Fruit fly (Drosophila melanogaster) whole organism, embryonic: ENCODE data around the gene CG2931.

Experiments used
- Adf1 ChIP-seq: fragments of 200-800 bp; sonication (Bioruptor generic); IDR thresholded peaks from 2 replicates; pipeline ENCODE4 v1.3.6; 2022; ENCODE audit warnings: missing biosample characterization, missing genetic modification characterization
- Antp ChIP-seq: fragments of 200-800 bp; sonication (Bioruptor generic); optimal IDR thresholded peaks from 3 replicates; lab custom pipeline; 2016; ENCODE audit warnings: missing biosample characterization, missing genetic modification characterization
- Awh ChIP-seq: fragments of 200-800 bp; sonication (Bioruptor generic); IDR thresholded peaks from 2 replicates; pipeline ENCODE4, ENCODE4 v1.3.6; 2022; ENCODE audit warnings: missing biosample characterization, missing genetic modification characterization
- BEAF-32 ChIP-seq: fragments of 200-800 bp; sonication (Bioruptor generic); optimal IDR thresholded peaks from 3 replicates; lab custom pipeline; 2017; ENCODE audit warnings: missing biosample characterization, missing genetic modification characterization, mild to moderate bottlenecking, moderate library complexity, missing genetic modification reagents
- CG10321 ChIP-seq: fragments of 200-800 bp; sonication (Bioruptor generic); IDR thresholded peaks from 2 replicates; pipeline ENCODE4 v1.3.6; 2022; ENCODE audit warnings: missing biosample characterization, missing genetic modification characterization
- CG11398 ChIP-seq: fragments of 200-800 bp; sonication (Bioruptor generic); optimal IDR thresholded peaks from 2 replicates; lab custom pipeline; 2016; ENCODE audit warnings: missing biosample characterization, missing genetic modification characterization
- CG11695 ChIP-seq: fragments of 200-800 bp; sonication (Bioruptor generic); IDR thresholded peaks from 3 replicates; pipeline ENCODE4 v1.3.6; 2022; ENCODE audit warnings: missing biosample characterization, missing genetic modification characterization
- CG12236 ChIP-seq: fragments of 200-800 bp; sonication (Bioruptor generic); optimal IDR thresholded peaks from 2 replicates; lab custom pipeline; 2016; ENCODE audit warnings: missing biosample characterization, missing genetic modification characterization
- CG12391 ChIP-seq: fragments of 200-800 bp; sonication (Bioruptor generic); optimal IDR thresholded peaks from 3 replicates; lab custom pipeline; 2018; ENCODE audit warnings: missing biosample characterization, mild to moderate bottlenecking, missing genetic modification characterization, moderate library complexity
- CG12659 ChIP-seq: fragments of 200-800 bp; sonication (Bioruptor generic); optimal IDR thresholded peaks from 3 replicates; lab custom pipeline; 2017; ENCODE audit warnings: mild to moderate bottlenecking, missing biosample characterization, missing genetic modification reagents, missing genetic modification characterization
- CG15073 ChIP-seq: fragments of 200-800 bp; sonication (Bioruptor generic); optimal IDR thresholded peaks from 2 replicates; lab custom pipeline; 2016; ENCODE audit warnings: missing biosample characterization, missing genetic modification characterization
- CG17186 ChIP-seq: fragments of 200-800 bp; sonication (Bioruptor generic); optimal IDR thresholded peaks from 3 replicates; lab custom pipeline; 2017; ENCODE audit warnings: missing biosample characterization, missing genetic modification reagents, missing genetic modification characterization
- CG18011 ChIP-seq: fragments of 200-800 bp; sonication (Bioruptor generic); optimal IDR thresholded peaks from 2 replicates; lab custom pipeline; 2017; ENCODE audit warnings: missing biosample characterization, missing genetic modification characterization, mild to moderate bottlenecking, moderate library complexity, missing genotype
- CG2116 ChIP-seq: fragments of 200-800 bp; sonication (Bioruptor generic); optimal IDR thresholded peaks from 3 replicates; lab custom pipeline; 2018; ENCODE audit warnings: missing biosample characterization, mild to moderate bottlenecking, missing genetic modification characterization
- CG2120 ChIP-seq: fragments of 200-800 bp; sonication (Bioruptor generic); optimal IDR thresholded peaks from 3 replicates; lab custom pipeline; 2016; ENCODE audit warnings: missing biosample characterization, missing genetic modification characterization
- CG2875 ChIP-seq: fragments of 200-800 bp; sonication (Bioruptor generic); optimal IDR thresholded peaks from 2 replicates; lab custom pipeline; 2017; ENCODE audit warnings: missing biosample characterization, mild to moderate bottlenecking, missing genetic modification characterization, missing genetic modification reagents
- CG3163 ChIP-seq: fragments of 200-800 bp; sonication (Bioruptor generic); optimal IDR thresholded peaks from 3 replicates; lab custom pipeline; 2016; ENCODE audit warnings: missing biosample characterization, missing genetic modification characterization
- CG34376 ChIP-seq: fragments of 200-800 bp; sonication (Bioruptor generic); optimal IDR thresholded peaks from 2 replicates; lab custom pipeline; 2018; ENCODE audit warnings: missing biosample characterization, mild to moderate bottlenecking, missing genetic modification characterization
- CG43689 ChIP-seq: fragments of 200-800 bp; sonication (Bioruptor generic); IDR thresholded peaks from 2 replicates; pipeline ENCODE4 v1.3.6; 2022; ENCODE audit warnings: missing biosample characterization, missing genetic modification characterization
- CG4404 ChIP-seq: fragments of 200-800 bp; sonication (Bioruptor generic); IDR thresholded peaks from 2 replicates; pipeline ENCODE4 v1.3.6; 2022; ENCODE audit warnings: missing biosample characterization, missing genetic modification characterization
- CG4854 ChIP-seq: fragments of 200-800 bp; sonication (Bioruptor generic); optimal IDR thresholded peaks from 2 replicates; lab custom pipeline; 2016; ENCODE audit warnings: missing biosample characterization, missing genetic modification characterization, inconsistent platforms
- CG5245 ChIP-seq: fragments of 200-800 bp; sonication (Bioruptor generic); optimal IDR thresholded peaks from 3 replicates; lab custom pipeline; 2016; ENCODE audit warnings: missing biosample characterization, missing genetic modification characterization
- CG6272 ChIP-seq: fragments of 200-800 bp; sonication (Bioruptor generic); IDR thresholded peaks from 2 replicates; pipeline ENCODE4 v1.3.6; 2022; ENCODE audit warnings: missing biosample characterization, missing genetic modification characterization
- CG8290 ChIP-seq, 3 experiments: fragments of 200-800 bp; sonication (Bioruptor generic); optimal IDR thresholded peaks; 2 replicates each; lab custom pipeline; 2016 to 2019; ENCODE audit warnings: missing biosample characterization in 3 of 3, missing genetic modification characterization in 3 of 3, mild to moderate bottlenecking in 2 of 3, moderate library complexity in 1 of 3
- Dad ChIP-seq: fragments of 200-800 bp; sonication (Bioruptor generic); optimal IDR thresholded peaks from 3 replicates; lab custom pipeline; 2016; ENCODE audit warnings: missing biosample characterization, missing genetic modification characterization
- Eip74EF ChIP-seq, 2 experiments: fragments of 200-800 bp in 1 of 2; fragments of >200 bp in 1 of 2; sonication (Bioruptor generic) in 1 of 2; optimal IDR thresholded peaks; 2 replicates each; lab custom pipeline; 2017 to 2019; ENCODE audit warnings: missing biosample characterization in 2 of 2, missing genetic modification characterization in 2 of 2, mild to moderate bottlenecking in 1 of 2, moderate library complexity in 1 of 2
- HLH54F ChIP-seq: fragments of 200-800 bp; sonication (Bioruptor generic); optimal IDR thresholded peaks from 3 replicates; lab custom pipeline; 2016; ENCODE audit warnings: missing biosample characterization, missing genetic modification characterization
- HmgD ChIP-seq: fragments of 200-800 bp; sonication (Bioruptor generic); optimal IDR thresholded peaks from 3 replicates; lab custom pipeline; 2016; ENCODE audit warnings: missing biosample characterization, missing genetic modification characterization
- Hr39 ChIP-seq: fragments of >200 bp; optimal IDR thresholded peaks from 2 replicates; lab custom pipeline; 2017
- MBD-R2 ChIP-seq: fragments of 200-800 bp; sonication (Bioruptor generic); IDR thresholded peaks from 2 replicates; pipeline ENCODE4 v1.3.6; 2022; ENCODE audit warnings: missing biosample characterization, missing genetic modification characterization
- Max ChIP-seq: fragments of 200-800 bp; sonication (Bioruptor generic); optimal IDR thresholded peaks from 2 replicates; lab custom pipeline; 2016; ENCODE audit warnings: missing biosample characterization, mild to moderate bottlenecking, missing genetic modification characterization
- PHDP ChIP-seq: fragments of 200-800 bp; sonication (Bioruptor generic); optimal IDR thresholded peaks from 3 replicates; lab custom pipeline; 2018; ENCODE audit warnings: missing biosample characterization, mild to moderate bottlenecking, missing genetic modification characterization, moderate library complexity
- Spps ChIP-seq: fragments of 200-800 bp; sonication (Bioruptor generic); optimal IDR thresholded peaks from 2 replicates; lab custom pipeline; 2018; ENCODE audit warnings: missing biosample characterization, mild to moderate bottlenecking, missing genetic modification characterization
- Sry-β ChIP-seq: fragments of 200-800 bp; sonication (Bioruptor generic); optimal IDR thresholded peaks from 2 replicates; lab custom pipeline; 2018; ENCODE audit warnings: missing biosample characterization, mild to moderate bottlenecking, missing genetic modification characterization, moderate library complexity
- al ChIP-seq: fragments of 200-800 bp; sonication (Bioruptor generic); IDR thresholded peaks from 2 replicates; pipeline ENCODE4 v1.3.6; 2022; ENCODE audit warnings: missing biosample characterization, missing genetic modification characterization
- ap ChIP-seq: fragments of 200-800 bp; sonication (Bioruptor generic); IDR thresholded peaks from 2 replicates; pipeline ENCODE4 v1.3.6; 2022; ENCODE audit warnings: missing biosample characterization, missing genetic modification characterization
- az2 ChIP-seq: fragments of 200-800 bp; sonication (Bioruptor generic); optimal IDR thresholded peaks from 3 replicates; lab custom pipeline; 2016; ENCODE audit warnings: missing biosample characterization, missing genetic modification characterization
- fd96Cb ChIP-seq: fragments of 200-800 bp; sonication (Bioruptor generic); optimal IDR thresholded peaks from 2 replicates; lab custom pipeline; 2018; ENCODE audit warnings: missing biosample characterization, mild to moderate bottlenecking, missing genetic modification characterization, moderate library complexity
- hbn ChIP-seq: fragments of 200-800 bp; sonication (Bioruptor generic); IDR thresholded peaks from 2 replicates; pipeline ENCODE4 v1.3.6; 2022; ENCODE audit warnings: missing biosample characterization, missing genetic modification characterization; ENCODE audit not compliant: partially characterized antibody
- hkb ChIP-seq, 2 experiments: fragments of 200-800 bp in 1 of 2; fragments of >200 bp in 1 of 2; sonication (Bioruptor generic) in 1 of 2; IDR thresholded peaks in 1 of 2; optimal IDR thresholded peaks in 1 of 2; 2 replicates each; pipeline versions ENCODE4 v1.3.6 to Lab custom; 2017 to 2022; ENCODE audit warnings: missing biosample characterization in 1 of 2, missing genetic modification characterization in 1 of 2
- knrl ChIP-seq: fragments of 200-800 bp; sonication (Bioruptor generic); IDR thresholded peaks from 3 replicates; pipeline ENCODE4 v1.3.6; 2022; ENCODE audit warnings: missing biosample characterization, missing genetic modification characterization; ENCODE audit not compliant: partially characterized antibody
- lmd ChIP-seq: fragments of 200-800 bp; sonication (Bioruptor generic); IDR thresholded peaks from 2 replicates; pipeline ENCODE4 v1.3.6; 2022; ENCODE audit warnings: missing biosample characterization, missing genetic modification characterization
- mld ChIP-seq: fragments of 200-800 bp; sonication (Bioruptor generic); IDR thresholded peaks from 3 replicates; pipeline ENCODE4 v1.3.6; 2022; ENCODE audit warnings: missing biosample characterization, missing genetic modification characterization; ENCODE audit not compliant: partially characterized antibody
- nom ChIP-seq: fragments of 200-800 bp; sonication (Bioruptor generic); optimal IDR thresholded peaks from 2 replicates; lab custom pipeline; 2017; ENCODE audit warnings: missing biosample characterization, missing genetic modification characterization, mild to moderate bottlenecking, moderate library complexity, missing genetic modification reagents
- peb ChIP-seq: fragments of 200-800 bp; sonication (Bioruptor generic); IDR thresholded peaks from 2 replicates; pipeline ENCODE4 v1.3.6; 2022; ENCODE audit warnings: missing biosample characterization, missing genetic modification characterization
- sc ChIP-seq, 3 experiments: fragments of >200 bp in 2 of 3; fragments of 200-800 bp in 1 of 3; sonication (Bioruptor generic) in 1 of 3; optimal IDR thresholded peaks; 2 replicates in 2 of 3; 3 replicates in 1 of 3; lab custom pipeline; 2017; ENCODE audit warnings: mild to moderate bottlenecking in 1 of 3, missing biosample characterization in 1 of 3, missing genetic modification characterization in 1 of 3, missing genetic modification reagents in 1 of 3
- sr ChIP-seq: fragments of 200-800 bp; sonication (Bioruptor generic); IDR thresholded peaks from 3 replicates; pipeline ENCODE4 v1.3.6; 2022; ENCODE audit warnings: missing biosample characterization, missing genetic modification characterization
- tap ChIP-seq: fragments of 200-800 bp; optimal IDR thresholded peaks from 3 replicates; lab custom pipeline; 2019; ENCODE audit warnings: missing biosample characterization, mild to moderate bottlenecking, missing genetic modification characterization, moderate library complexity
- twi ChIP-seq: fragments of 200-800 bp; optimal IDR thresholded peaks from 2 replicates; lab custom pipeline; 2019; ENCODE audit warnings: missing biosample characterization, mild to moderate bottlenecking, missing genetic modification characterization, moderate library complexity

The CG2931 gene

DNA sequence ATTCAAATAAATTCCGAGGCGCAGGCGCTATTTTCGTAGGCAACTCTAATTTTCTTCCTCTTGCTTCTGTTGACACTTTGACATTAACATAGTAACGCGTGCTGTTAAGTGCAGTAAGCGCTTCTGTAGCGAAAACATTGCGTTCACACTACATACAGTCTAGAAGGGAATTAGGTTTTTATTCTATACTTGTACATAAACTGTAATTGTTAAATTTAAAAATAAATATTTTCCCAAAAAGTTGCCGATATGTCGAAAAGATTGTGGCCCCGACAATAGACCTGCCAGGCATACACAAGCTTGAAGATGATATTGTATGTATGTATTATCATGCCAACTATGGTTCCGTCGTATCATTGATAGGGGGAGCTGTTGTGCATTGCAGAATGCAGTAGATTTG lies 38.1 kb upstream of the CG2931 start, which contains the start of gene asl (continued):
- peak; percentile 78 for TF ChIP-seq CG12391 (tag; lab: Kevin White, UChicago)
- TF ChIP-seq CG2120 (GFP tag; lab: Kevin White, UChicago) = peak; percentile 71
- no peak for TF ChIP-seq CG4404 (GFP tag; lab: Robert Waterston, UW)
- peak; percentile 47 for TF ChIP-seq CG6272 (GFP tag; lab: Robert Waterston, UW)
- peak; percentile 60 for TF ChIP-seq HLH54F
- TF ChIP-seq lmd = peak; percentile 67
- TF ChIP-seq al (GFP tag; lab: Robert Waterston, UW) = peak; percentile 31; the same call in 1 of the 2 replicates
- TF ChIP-seq Max (GFP tag; lab: Kevin White, UChicago) = peak; percentile 57
- no peak; the same call in 1 of the 2 replicates for TF ChIP-seq Adf1
- peak; percentile 48 for TF ChIP-seq nom (GFP tag; lab: Kevin White, UChicago)
- TF ChIP-seq Spps = peak; percentile 26
- no peak for TF ChIP-seq sr (GFP tag; lab: Robert Waterston, UW)
- no peak for TF ChIP-seq CG11398
- no peak for TF ChIP-seq CG15073 (GFP tag; lab: Kevin White, UChicago)
- peak; percentile 61 for TF ChIP-seq fd96Cb
- TF ChIP-seq twi (tag; lab: Kevin White, UChicago) = peak; percentile 62
- peak; percentile 86 for TF ChIP-seq CG8290 (GFP tag; optimal IDR thresholded peaks at IDR 0.05; lab: Kevin White, UChicago)
- TF ChIP-seq CG8290 (tag; optimal IDR thresholded peaks at IDR 0.05; lab: Kevin White, UChicago) = peak in 1 of 2 experiments; percentile 77
- peak; percentile 41 for TF ChIP-seq Antp (GFP tag; lab: Kevin White, UChicago)
- 0 out of 2 replicates have a peak, but pooled peaks have one; percentile 21 for TF ChIP-seq Awh (GFP tag; lab: Robert Waterston, UW)
- peak; percentile 88 for TF ChIP-seq CG12659 (GFP tag; lab: Kevin White, UChicago)
- TF ChIP-seq sc (optimal IDR thresholded peaks at IDR 0.05; lab: Kevin White, UChicago) = no peak
- TF ChIP-seq sc (GFP tag; optimal IDR thresholded peaks at IDR 0.05; lab: Kevin White, UChicago) = no peak
- TF ChIP-seq ap (GFP tag; lab: Robert Waterston, UW) = 0 out of 2 replicates have a peak, but pooled peaks have one; percentile 21
- TF ChIP-seq CG34376 (GFP tag; lab: Kevin White, UChicago) = peak; percentile 55
- TF ChIP-seq knrl (GFP tag; lab: Robert Waterston, UW) = peak; percentile 21; the same call in 1 of the 3 replicates
- no peak for TF ChIP-seq mld (GFP tag; lab: Robert Waterston, UW)
- no peak for TF ChIP-seq CG10321 (GFP tag; lab: Robert Waterston, UW)
- no peak for TF ChIP-seq hbn
- TF ChIP-seq hkb (optimal IDR thresholded peaks at IDR 0.05; lab: Kevin White, UChicago) = no peak
- TF ChIP-seq hkb (GFP tag; IDR thresholded peaks at IDR 0.05; lab: Robert Waterston, UW) = peak; percentile 26; the same call in 1 of the 2 replicates
- TF ChIP-seq tap (tag; lab: Kevin White, UChicago) = no peak
- TF ChIP-seq Hr39 (lab: Kevin White, UChicago) = no peak
- peak; percentile 7 for TF ChIP-seq Dad (GFP tag; lab: Kevin White, UChicago)
- no peak for TF ChIP-seq peb (GFP tag; lab: Robert Waterston, UW)
- peak; percentile 100 for TF ChIP-seq CG17186 (GFP tag; lab: Kevin White, UChicago)
- TF ChIP-seq CG11695 (GFP tag; lab: Robert Waterston, UW) = peak; percentile 35; the same call in 1 of the 3 replicates
- peak; percentile 19 for TF ChIP-seq Sry-β
- no peak for TF ChIP-seq HmgD (GFP tag; lab: Kevin White, UChicago)
- no peak for TF ChIP-seq CG43689 (GFP tag; lab: Robert Waterston, UW)
- peak; percentile 53 for TF ChIP-seq BEAF-32 (GFP tag; lab: Kevin White, UChicago)
- TF ChIP-seq CG3163 (GFP tag; lab: Kevin White, UChicago) = peak; percentile 24
- peak; percentile 86 for TF ChIP-seq MBD-R2
- peak; percentile 63 for TF ChIP-seq PHDP (tag; lab: Kevin White, UChicago)
- peak; percentile 85 for TF ChIP-seq CG2116 (GFP tag; lab: Kevin White, UChicago)
- peak; percentile 16 for TF ChIP-seq CG5245 (GFP tag; lab: Kevin White, UChicago)
- TF ChIP-seq CG18011 (GFP tag; lab: Kevin White, UChicago) = peak; percentile 40
- peak; percentile 11 for TF ChIP-seq CG2875 (GFP tag; lab: Kevin White, UChicago)
- TF ChIP-seq CG4854 = peak; percentile 59
- TF ChIP-seq Eip74EF (GFP tag; optimal IDR thresholded peaks at IDR 0.05; lab: Kevin White, UChicago) = peak in 1 of 2 experiments; percentile 88
- peak; percentile 56 for TF ChIP-seq az2 (GFP tag; lab: Kevin White, UChicago)
- no peak for TF ChIP-seq CG12236
